Worm (Caenorhabditis elegans) whole organism, L2 larva: ENCODE data around the gene T15B7.14.
A peak's percentile ranks its signal among the peaks of the same experiment; 100 is the strongest.

Experiments
- C34F6.9 ChIP-seq: fragments of 150-350 bp; optimal IDR thresholded peaks from 2 replicates; lab custom pipeline; 2014; ENCODE audit warnings: missing biosample characterization, missing genetic modification characterization
- F13H6.1 ChIP-seq: sonication (generic microtip); optimal IDR thresholded peaks from 2 replicates; lab custom pipeline; 2016; ENCODE audit warnings: missing genetic modification characterization, missing compliant biosample characterization
- ZK546.5 ChIP-seq: sonication (generic microtip); optimal IDR thresholded peaks from 2 replicates; lab custom pipeline; 2017; ENCODE audit warnings: missing biosample characterization, missing genetic modification characterization
- alr-1 ChIP-seq: fragments of 150-350 bp; optimal IDR thresholded peaks from 2 replicates; lab custom pipeline; 2014; ENCODE audit warnings: missing biosample characterization, missing genetic modification characterization
- aly-2 ChIP-seq: fragments of 150-350 bp; optimal IDR thresholded peaks from 2 replicates; lab custom pipeline; 2014; ENCODE audit warnings: missing biosample characterization, missing genetic modification characterization
- ama-1 ChIP-seq: fragments of 150-350 bp; optimal IDR thresholded peaks from 2 replicates; lab custom pipeline; 2018; ENCODE audit warnings: inconsistent platforms
- blmp-1 ChIP-seq: sonication (generic microtip); optimal IDR thresholded peaks from 2 replicates; lab custom pipeline; 2017; ENCODE audit warnings: missing genetic modification characterization, mild to moderate bottlenecking, missing compliant biosample characterization, antibody characterized with exemption, moderate library complexity; ENCODE audit not compliant: insufficient read depth
- ceh-16 ChIP-seq: fragments of 150-350 bp; optimal IDR thresholded peaks from 2 replicates; lab custom pipeline; 2014; ENCODE audit warnings: missing biosample characterization, missing genetic modification characterization
- crh-2 ChIP-seq: sonication (generic microtip); optimal IDR thresholded peaks from 2 replicates; lab custom pipeline; 2017; ENCODE audit warnings: missing biosample characterization, missing genetic modification characterization
- dmd-4 ChIP-seq: sonication (generic microtip); optimal IDR thresholded peaks from 2 replicates; lab custom pipeline; 2017; ENCODE audit warnings: missing biosample characterization, missing genetic modification characterization
- elt-1 ChIP-seq: fragments of 150-350 bp; optimal IDR thresholded peaks from 2 replicates; lab custom pipeline; 2014; ENCODE audit warnings: missing biosample characterization, missing genetic modification characterization
- elt-3 ChIP-seq: sonication (generic microtip); optimal IDR thresholded peaks from 2 replicates; lab custom pipeline; 2017; ENCODE audit warnings: missing biosample characterization, missing genetic modification characterization
- fos-1 ChIP-seq: fragments of 150-350 bp; optimal IDR thresholded peaks from 2 replicates; lab custom pipeline; 2014; ENCODE audit warnings: missing biosample characterization, missing genetic modification characterization
- gmeb-1 ChIP-seq: fragments of 150-350 bp; optimal IDR thresholded peaks from 2 replicates; lab custom pipeline; 2014; ENCODE audit warnings: missing biosample characterization, missing genetic modification characterization
- lin-11 ChIP-seq: fragments of 150-350 bp; sonication (generic microtip); optimal IDR thresholded peaks from 2 replicates; lab custom pipeline; 2014; ENCODE audit warnings: missing biosample characterization, missing genetic modification characterization, inconsistent platforms, mixed read lengths
- lin-13 ChIP-seq: fragments of 150-350 bp; optimal IDR thresholded peaks from 2 replicates; lab custom pipeline; 2014; ENCODE audit warnings: missing biosample characterization, missing genetic modification reagents, missing genetic modification characterization
- lin-39 ChIP-seq: fragments of 150-350 bp; optimal IDR thresholded peaks from 2 replicates; lab custom pipeline; 2014; ENCODE audit warnings: missing biosample characterization, missing genetic modification reagents, missing genetic modification characterization
- lsy-2 ChIP-seq, 2 experiments: fragments of 150-350 bp in 1 of 2; sonication (generic microtip) in 1 of 2; optimal IDR thresholded peaks; 2 replicates each; lab custom pipeline; 2014 to 2017; ENCODE audit warnings: missing biosample characterization in 2 of 2, missing genetic modification characterization in 2 of 2
- mab-5 ChIP-seq: fragments of 150-350 bp; optimal IDR thresholded peaks from 2 replicates; lab custom pipeline; 2014; ENCODE audit warnings: missing biosample characterization, missing genetic modification characterization
- mdl-1 ChIP-seq, 2 experiments: fragments of 150-350 bp in 1 of 2; sonication (generic microtip) in 1 of 2; optimal IDR thresholded peaks; 2 replicates each; lab custom pipeline; 2017; ENCODE audit warnings: missing biosample characterization in 2 of 2, missing genetic modification characterization in 2 of 2
- nhr-10 ChIP-seq: sonication (generic microtip); optimal IDR thresholded peaks from 2 replicates; lab custom pipeline; 2017; ENCODE audit warnings: missing biosample characterization, missing genetic modification characterization
- nhr-12 ChIP-seq: fragments of 150-350 bp; optimal IDR thresholded peaks from 2 replicates; lab custom pipeline; 2014; ENCODE audit warnings: missing biosample characterization, missing genetic modification characterization
- nhr-129 ChIP-seq: fragments of 150-350 bp; optimal IDR thresholded peaks from 2 replicates; lab custom pipeline; 2014; ENCODE audit warnings: missing biosample characterization, missing genetic modification characterization
- nhr-23 ChIP-seq: fragments of 150-350 bp; optimal IDR thresholded peaks from 2 replicates; lab custom pipeline; 2014; ENCODE audit warnings: missing biosample characterization, missing genetic modification reagents, missing genetic modification characterization
- nhr-237 ChIP-seq: fragments of 150-350 bp; optimal IDR thresholded peaks from 2 replicates; lab custom pipeline; 2014; ENCODE audit warnings: missing biosample characterization, missing genetic modification characterization
- nhr-25 ChIP-seq: fragments of 150-350 bp; sonication (generic microtip); optimal IDR thresholded peaks from 3 replicates; lab custom pipeline; 2014; ENCODE audit warnings: missing biosample characterization, missing genetic modification characterization
- nhr-6 ChIP-seq: fragments of 150-350 bp; optimal IDR thresholded peaks from 2 replicates; lab custom pipeline; 2014; ENCODE audit warnings: missing biosample characterization, missing genetic modification characterization
- nhr-77 ChIP-seq: fragments of 150-350 bp; optimal IDR thresholded peaks from 2 replicates; lab custom pipeline; 2014; ENCODE audit warnings: missing biosample characterization, missing genetic modification characterization
- peb-1 ChIP-seq: fragments of 150-350 bp; optimal IDR thresholded peaks from 2 replicates; lab custom pipeline; 2014; ENCODE audit warnings: missing biosample characterization, missing genetic modification characterization
- sem-4 ChIP-seq: fragments of 150-350 bp; optimal IDR thresholded peaks from 2 replicates; lab custom pipeline; 2014; ENCODE audit warnings: missing biosample characterization, missing genetic modification reagents, missing genetic modification characterization
- skn-1 ChIP-seq: sonication (generic microtip); optimal IDR thresholded peaks from 2 replicates; lab custom pipeline; 2017; ENCODE audit warnings: missing biosample characterization, missing genetic modification characterization
- sma-9 ChIP-seq, 2 experiments: fragments of 150-350 bp in 1 of 2; sonication (generic microtip) in 1 of 2; optimal IDR thresholded peaks; 2 replicates each; lab custom pipeline; 2014 to 2016; ENCODE audit warnings: missing genetic modification characterization in 2 of 2, mild to moderate bottlenecking in 1 of 2, missing biosample characterization in 1 of 2, missing compliant biosample characterization in 1 of 2, missing genetic modification reagents in 1 of 2, moderate library complexity in 1 of 2
- snpc-4 ChIP-seq: fragments of 150-350 bp; optimal IDR thresholded peaks from 2 replicates; lab custom pipeline; 2014; ENCODE audit warnings: missing biosample characterization, missing genetic modification characterization
- unc-39 ChIP-seq: fragments of 150-350 bp; optimal IDR thresholded peaks from 2 replicates; lab custom pipeline; 2014; ENCODE audit warnings: missing biosample characterization, missing genetic modification characterization
- unc-55 ChIP-seq: fragments of 150-350 bp; sonication (generic microtip); optimal IDR thresholded peaks from 3 replicates; lab custom pipeline; 2014; ENCODE audit warnings: missing biosample characterization, missing genetic modification reagents, missing genetic modification characterization
- ztf-1 ChIP-seq: fragments of 200-800 bp; sonication (Bioruptor generic); conservative IDR thresholded peaks from 2 replicates; pipeline ENCODE4 v1.3.6; 2022; ENCODE audit warnings: missing genetic modification characterization, missing compliant biosample characterization

Gene T15B7.14

ce11 chrV:6801850-6802249 lies 33.3 kb downstream of the T15B7.14 start, which contains the start of gene dmsr-10:
Gene dmsr-10, minus strand, starts transcription at chrV:6801950.
- no peak for TF ChIP-seq nhr-129
- TF ChIP-seq nhr-10 (tag; lab: Kevin White, UChicago): no peak
- no peak for TF ChIP-seq aly-2 (tag; lab: Kevin White, UChicago)

DNA sequence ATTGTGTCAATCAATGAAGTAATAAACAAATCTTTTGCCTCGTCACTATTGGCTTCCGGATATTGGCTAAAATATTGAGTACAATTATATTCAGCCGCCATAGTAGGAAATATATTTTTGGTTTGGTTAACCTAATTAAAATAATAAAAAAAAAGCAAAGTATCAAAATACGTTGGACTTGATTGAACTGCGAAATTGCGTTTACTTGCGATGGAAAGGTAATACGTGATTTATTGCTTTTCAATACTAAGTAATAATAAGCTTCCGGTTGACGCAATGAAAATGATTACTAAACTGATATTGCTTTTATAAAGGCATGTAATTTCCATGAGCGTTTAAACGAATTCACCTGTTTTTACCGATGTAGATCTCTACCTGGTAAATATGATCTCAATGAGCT lies 35.6 kb downstream of the T15B7.14 start, which contains the start of gene dmsr-9:
Gene dmsr-9 (minus strand): TSS at position 101 of the 400 bp plus-strand sequence.
- TF ChIP-seq elt-3 (tag; lab: Kevin White, UChicago) (no peak), mab-5 (tag; lab: Kevin White, UChicago) (no peak), lin-39 (tag; lab: Kevin White, UChicago) (no peak), elt-1 (tag; lab: Kevin White, UChicago) (no peak), skn-1 (no peak), aly-2 (tag; lab: Kevin White, UChicago) (no peak), snpc-4 (tag; lab: Kevin White, UChicago) (no peak), ceh-16 (tag; lab: Kevin White, UChicago) (no peak), F13H6.1 (tag; lab: Kevin White, UChicago) (no peak), nhr-77 (tag; lab: Kevin White, UChicago) (no peak), sma-9 (GFP tag; optimal IDR thresholded peaks at IDR 0.05; lab: Kevin White, UChicago) (no peak), sma-9 (tag; optimal IDR thresholded peaks at IDR 0.05; lab: Kevin White, UChicago) (no peak), unc-55 (GFP tag; lab: Kevin White, UChicago) (no peak), nhr-23 (tag; lab: Kevin White, UChicago) (no peak), nhr-12 (tag; lab: Kevin White, UChicago) (no peak)

DNA sequence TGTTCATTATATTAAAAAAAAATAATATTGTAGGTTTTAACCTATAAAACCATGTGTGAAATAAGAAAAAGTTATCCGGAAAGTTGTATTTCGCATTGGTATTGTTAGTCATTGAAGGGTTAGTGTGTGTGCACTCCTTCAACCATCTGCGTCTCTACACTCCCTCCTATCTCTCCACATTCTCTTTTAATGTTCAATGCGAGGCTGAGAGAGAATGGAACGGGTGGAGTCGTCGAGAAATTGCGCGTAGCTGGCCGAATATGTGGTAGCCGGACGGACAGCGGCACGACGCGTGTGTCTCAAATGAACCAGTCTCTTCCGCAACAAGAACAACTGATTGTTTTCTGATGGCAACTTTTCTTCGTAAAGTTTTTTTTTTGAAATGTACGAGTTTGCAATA lies 38.2 kb downstream of the T15B7.14 start:
- TF ChIP-seq ztf-1: no peak
- TF ChIP-seq alr-1 (tag; lab: Kevin White, UChicago): no peak
- TF ChIP-seq sem-4: peak; percentile 28
- TF ChIP-seq peb-1 (tag; lab: Kevin White, UChicago): no peak
- peak; percentile 41 for TF ChIP-seq nhr-129
- TF ChIP-seq C34F6.9 (tag; lab: Kevin White, UChicago): peak; percentile 22
- peak; percentile 41 for TF ChIP-seq nhr-25 (tag; lab: Kevin White, UChicago)
- TF ChIP-seq ceh-16 (tag; lab: Kevin White, UChicago): no peak
- peak in 1 of 2 experiments; percentile 50 for TF ChIP-seq lsy-2 (tag; optimal IDR thresholded peaks at IDR 0.05; lab: Kevin White, UChicago)
- TF ChIP-seq gmeb-1: no peak
- no peak for TF ChIP-seq lin-13 (GFP tag; lab: Kevin White, UChicago)
- no peak for TF ChIP-seq nhr-10 (tag; lab: Kevin White, UChicago)
- TF ChIP-seq blmp-1 (tag; lab: Kevin White, UChicago): no peak
- TF ChIP-seq unc-39 (tag; lab: Kevin White, UChicago): no peak
- no peak for TF ChIP-seq snpc-4 (tag; lab: Kevin White, UChicago)
- no peak for TF ChIP-seq nhr-23 (tag; lab: Kevin White, UChicago)
- no peak for TF ChIP-seq nhr-12 (tag; lab: Kevin White, UChicago)
- no peak for TF ChIP-seq nhr-237 (tag; lab: Kevin White, UChicago)
- TF ChIP-seq skn-1: no peak
- peak in 1 of 2 experiments; percentile 41 for TF ChIP-seq mdl-1 (tag; optimal IDR thresholded peaks at IDR 0.05; lab: Kevin White, UChicago)
- no peak for TF ChIP-seq dmd-4
- TF ChIP-seq crh-2 (tag; lab: Kevin White, UChicago): peak; percentile 31
- TF ChIP-seq ZK546.5 (tag; lab: Kevin White, UChicago): no peak
- no peak for TF ChIP-seq elt-3 (tag; lab: Kevin White, UChicago)
- TF ChIP-seq lin-11 (tag; lab: Kevin White, UChicago): no peak
- peak; percentile 56 for TF ChIP-seq sma-9 (GFP tag; optimal IDR thresholded peaks at IDR 0.05; lab: Kevin White, UChicago)
- TF ChIP-seq sma-9 (tag; optimal IDR thresholded peaks at IDR 0.05; lab: Kevin White, UChicago): no peak
- no peak for TF ChIP-seq nhr-6 (tag; lab: Kevin White, UChicago)
- peak; percentile 65 for TF ChIP-seq unc-55 (GFP tag; lab: Kevin White, UChicago)
- TF ChIP-seq elt-1 (tag; lab: Kevin White, UChicago): no peak
- TF ChIP-seq F13H6.1 (tag; lab: Kevin White, UChicago): peak; percentile 38
- TF ChIP-seq mab-5 (tag; lab: Kevin White, UChicago): no peak
- no peak for TF ChIP-seq lin-39 (tag; lab: Kevin White, UChicago)
- peak; percentile 87 for TF ChIP-seq fos-1 (tag; lab: Kevin White, UChicago)
- no peak for TF ChIP-seq ama-1 (lab: Kevin White, UChicago)
- TF ChIP-seq, all 48 proteins: peak for 11
